Worm (Caenorhabditis elegans) whole organism, early embryonic: Measurements from ENCODE around the gene ttr-3.

Source experiments
- B0310.2 ChIP-seq: sonication (generic microtip); optimal IDR thresholded peaks from 2 replicates; lab custom pipeline; 2016; ENCODE audit warnings: mild to moderate bottlenecking, missing genetic modification characterization, missing compliant biosample characterization
- F13C5.2 ChIP-seq: sonication (generic microtip); optimal IDR thresholded peaks from 2 replicates; lab custom pipeline; 2017; ENCODE audit warnings: mild to moderate bottlenecking, missing genetic modification characterization, inconsistent platforms, missing compliant biosample characterization
- aly-1 ChIP-seq: sonication (generic microtip); optimal IDR thresholded peaks from 2 replicates; lab custom pipeline; 2016; ENCODE audit warnings: missing genetic modification characterization, missing compliant biosample characterization
- ama-1 ChIP-seq: fragments of 150-350 bp; optimal IDR thresholded peaks from 2 replicates; lab custom pipeline; 2014
- ceh-13 ChIP-seq: fragments of 200-800 bp; sonication (Bioruptor generic); optimal IDR thresholded peaks from 2 replicates; lab custom pipeline; 2018; ENCODE audit warnings: mild to moderate bottlenecking, missing genetic modification characterization, missing compliant biosample characterization
- ceh-36 ChIP-seq: sonication (generic microtip); optimal IDR thresholded peaks from 2 replicates; lab custom pipeline; 2016; ENCODE audit warnings: missing genetic modification characterization, inconsistent platforms, missing compliant biosample characterization
- ets-7 ChIP-seq: sonication (generic microtip); optimal IDR thresholded peaks from 2 replicates; lab custom pipeline; 2016; ENCODE audit warnings: missing genotype, missing genetic modification characterization, missing compliant biosample characterization
- flt-1 ChIP-seq: fragments of 200-800 bp; sonication (Bioruptor generic); IDR thresholded peaks from 2 replicates; pipeline ENCODE4 v1.3.6; 2022; ENCODE audit warnings: missing genetic modification characterization, missing compliant biosample characterization
- hmbx-1 ChIP-seq: sonication (generic microtip); optimal IDR thresholded peaks from 2 replicates; lab custom pipeline; 2016; ENCODE audit warnings: mild to moderate bottlenecking, missing genetic modification characterization, missing compliant biosample characterization
- hmg-4 ChIP-seq: fragments of 200-800 bp; sonication (Bioruptor generic); optimal IDR thresholded peaks from 2 replicates; lab custom pipeline; 2018; ENCODE audit warnings: mild to moderate bottlenecking, missing genetic modification characterization, missing compliant biosample characterization
- hnd-1 ChIP-seq: sonication (generic microtip); optimal IDR thresholded peaks from 2 replicates; lab custom pipeline; 2016; ENCODE audit warnings: missing genetic modification characterization, missing compliant biosample characterization
- pes-1 ChIP-seq: fragments of 200-800 bp; sonication (Bioruptor generic); IDR thresholded peaks from 2 replicates; pipeline ENCODE4 v1.3.6; 2022; ENCODE audit warnings: missing genetic modification reagents, missing genetic modification characterization, missing compliant biosample characterization
- scrt-1 ChIP-seq: fragments of 200-800 bp; sonication (Bioruptor generic); IDR thresholded peaks from 2 replicates; pipeline ENCODE4 v1.3.6; 2022; ENCODE audit warnings: missing genetic modification characterization, missing compliant biosample characterization
- sea-1 ChIP-seq: fragments of 200-800 bp; sonication (Bioruptor generic); conservative IDR thresholded peaks from 2 replicates; pipeline ENCODE4 v1.3.6; 2022; ENCODE audit warnings: missing genetic modification characterization, missing compliant biosample characterization
- tbx-11 ChIP-seq: fragments of 200-800 bp; sonication (Bioruptor generic); IDR thresholded peaks from 2 replicates; pipeline ENCODE4 v1.3.6; 2022; ENCODE audit warnings: missing genetic modification characterization, missing compliant biosample characterization
- tbx-37 ChIP-seq: fragments of 200-800 bp; sonication (Bioruptor generic); conservative IDR thresholded peaks from 2 replicates; pipeline ENCODE4 v1.3.6; 2022; ENCODE audit warnings: missing genetic modification reagents, missing genetic modification characterization, missing compliant biosample characterization
- tra-4 ChIP-seq: sonication (generic microtip); optimal IDR thresholded peaks from 2 replicates; lab custom pipeline; 2017; ENCODE audit warnings: missing genetic modification characterization, missing compliant biosample characterization

Gene ttr-3

DNA sequence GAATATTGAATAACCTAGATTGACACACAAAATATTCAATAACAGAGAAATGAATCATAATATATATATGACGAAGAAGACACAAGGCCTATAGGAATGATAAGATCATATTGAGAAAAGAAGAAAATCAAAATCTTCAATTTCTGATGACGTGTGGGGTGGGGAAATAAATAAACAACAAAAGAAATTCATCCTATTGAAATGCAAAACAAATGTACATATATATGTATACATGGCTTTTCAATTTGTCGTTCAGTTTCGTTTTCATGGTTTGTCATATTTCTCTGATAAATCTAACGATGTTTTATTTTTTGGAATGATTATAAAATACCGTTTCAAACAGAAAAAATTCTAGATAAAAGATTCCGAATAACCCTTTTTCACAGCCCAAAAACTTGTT is at the start of gene ttr-3:
TSS of gene ttr-3 (minus strand) at position 101 of the 400 bp plus-strand sequence.
- TF ChIP-seq B0310.2 (tag; lab: Kevin White, UChicago) (no peak), tbx-37 (GFP tag; lab: Robert Waterston, UW) (no peak), hmg-4 (GFP tag; lab: Kevin White, UChicago) (no peak), hmbx-1 (tag; lab: Kevin White, UChicago) (no peak)

- no peak for TF ChIP-seq tra-4
- no peak for TF ChIP-seq flt-1 (GFP tag; lab: Robert Waterston, UW)
- no peak for TF ChIP-seq hmbx-1 (tag; lab: Kevin White, UChicago)
- TF ChIP-seq B0310.2 (tag; lab: Kevin White, UChicago) = no peak
- TF ChIP-seq ama-1 = no peak
- TF ChIP-seq scrt-1 (GFP tag; lab: Robert Waterston, UW) = no peak
- TF ChIP-seq ceh-13 (GFP tag; lab: Kevin White, UChicago) = no peak
- TF ChIP-seq ceh-36 (tag; lab: Kevin White, UChicago) = no peak
Observed at ce11 chrIII:9973765-9974164, 47.2 kb upstream of the ttr-3 start, which contains the start of gene R10E12.2. R10E12.2 (minus strand) TSS chrIII:9973865.

DNA sequence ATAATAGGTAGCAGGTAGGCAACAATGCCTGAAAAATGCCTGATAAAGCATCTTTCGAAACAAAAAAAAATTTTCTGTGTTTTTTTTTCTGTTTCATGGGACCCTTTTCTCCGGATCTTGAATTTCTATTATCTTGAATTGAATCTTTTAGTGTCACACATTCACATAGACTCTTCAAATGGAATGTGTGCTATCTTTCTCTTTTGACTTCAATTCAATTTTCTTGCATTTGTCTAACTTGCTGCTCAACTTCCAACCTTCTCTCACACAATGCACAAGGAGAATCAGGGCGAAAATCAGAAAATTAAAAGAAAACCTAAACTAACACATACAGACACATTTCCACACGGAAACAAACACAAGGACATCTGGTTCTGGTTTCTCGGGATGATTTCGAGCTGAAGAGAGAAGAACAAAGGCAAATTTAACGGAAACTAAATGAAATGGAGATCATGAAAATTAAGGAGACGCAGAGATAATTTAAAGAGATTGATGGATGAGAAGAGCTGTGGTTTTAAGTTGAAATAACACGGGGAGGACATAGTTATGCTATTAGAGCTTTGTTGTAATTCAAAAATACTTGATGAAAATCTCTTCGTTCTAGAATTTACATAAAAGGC is 45.8 kb upstream of the ttr-3 start:
- TF ChIP-seq hmg-4 (GFP tag; lab: Kevin White, UChicago) (no peak), ceh-36 (tag; lab: Kevin White, UChicago) (no peak), flt-1 (GFP tag; lab: Robert Waterston, UW) (no peak), hmbx-1 (tag; lab: Kevin White, UChicago) (no peak), hnd-1 (tag; lab: Kevin White, UChicago) (no peak), sea-1 (GFP tag; lab: Robert Waterston, UW) (no peak), B0310.2 (tag; lab: Kevin White, UChicago) (no peak), F13C5.2 (tag; lab: Kevin White, UChicago) (no peak), ceh-13 (GFP tag; lab: Kevin White, UChicago) (no peak), scrt-1 (GFP tag; lab: Robert Waterston, UW) (no peak), tbx-11 (GFP tag; lab: Robert Waterston, UW) (no peak), ets-7 (no peak), aly-1 (tag; lab: Kevin White, UChicago) (no peak), tra-4 (no peak), pes-1 (GFP tag; lab: Robert Waterston, UW) (no peak), tbx-37 (GFP tag; lab: Robert Waterston, UW) (no peak), ama-1 (no peak)

DNA sequence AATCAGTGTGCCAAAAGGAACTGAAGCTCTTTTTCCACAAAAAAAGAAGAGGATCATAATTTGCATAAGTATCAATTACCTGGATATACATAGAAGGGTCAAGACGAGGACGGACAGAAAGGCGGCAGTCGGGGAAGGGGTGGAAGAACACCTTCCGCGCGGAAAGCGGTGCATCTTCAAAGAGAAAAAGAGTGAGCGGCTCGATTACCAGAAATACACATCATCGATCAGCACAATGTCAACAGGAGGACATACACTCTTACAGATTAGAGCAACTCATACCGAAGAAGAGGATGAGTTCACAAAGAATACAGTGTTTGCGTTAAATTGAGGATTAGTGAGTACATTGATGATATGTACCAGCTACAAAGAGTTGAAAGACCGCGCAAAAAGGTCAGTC is 42.8 kb upstream of the ttr-3 start:
- TF ChIP-seq hmg-4 (GFP tag; lab: Kevin White, UChicago) = peak; percentile 43
- TF ChIP-seq tbx-37 (GFP tag; lab: Robert Waterston, UW) = no peak

DNA sequence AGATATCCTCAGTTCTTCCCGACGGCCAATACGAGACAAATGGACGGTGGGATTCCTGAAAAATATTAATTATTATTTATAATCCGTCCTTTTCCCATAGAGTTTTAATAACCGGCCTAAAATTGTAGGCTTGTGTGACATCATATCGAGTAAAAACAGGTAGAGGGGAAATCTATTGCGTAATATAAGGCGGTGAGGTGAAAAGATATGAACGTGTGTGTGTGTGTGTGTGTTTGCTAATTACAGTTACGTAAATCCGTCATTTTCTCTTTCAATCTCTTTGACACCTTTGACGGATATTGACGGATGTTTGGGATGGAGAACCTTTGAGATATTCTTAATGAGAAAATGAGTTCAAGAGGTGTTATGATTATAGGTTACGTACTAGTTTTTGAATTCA is 38.9 kb upstream of the ttr-3 start:
- no peak for TF ChIP-seq tbx-37 (GFP tag; lab: Robert Waterston, UW)
- TF ChIP-seq pes-1 (GFP tag; lab: Robert Waterston, UW) = 0 out of 2 replicates have a peak, but pooled peaks have one; percentile 15
- TF ChIP-seq flt-1 (GFP tag; lab: Robert Waterston, UW) = no peak
- TF ChIP-seq ceh-36 (tag; lab: Kevin White, UChicago) = peak; percentile 58

ce11 chrIII:9964416-9964815 is 37.9 kb upstream of the ttr-3 start:
- no peak for TF ChIP-seq ceh-36 (tag; lab: Kevin White, UChicago)
- no peak for TF ChIP-seq hmg-4 (GFP tag; lab: Kevin White, UChicago)
- TF ChIP-seq F13C5.2 (tag; lab: Kevin White, UChicago) = no peak
- no peak for TF ChIP-seq B0310.2 (tag; lab: Kevin White, UChicago)
- no peak for TF ChIP-seq sea-1 (GFP tag; lab: Robert Waterston, UW)
- TF ChIP-seq pes-1 (GFP tag; lab: Robert Waterston, UW) = no peak
- TF ChIP-seq ama-1 = no peak
- no peak for TF ChIP-seq tra-4
- TF ChIP-seq aly-1 (tag; lab: Kevin White, UChicago) = no peak
- TF ChIP-seq tbx-11 (GFP tag; lab: Robert Waterston, UW) = no peak
- TF ChIP-seq tbx-37 (GFP tag; lab: Robert Waterston, UW) = no peak
- TF ChIP-seq ceh-13 (GFP tag; lab: Kevin White, UChicago) = no peak

DNA sequence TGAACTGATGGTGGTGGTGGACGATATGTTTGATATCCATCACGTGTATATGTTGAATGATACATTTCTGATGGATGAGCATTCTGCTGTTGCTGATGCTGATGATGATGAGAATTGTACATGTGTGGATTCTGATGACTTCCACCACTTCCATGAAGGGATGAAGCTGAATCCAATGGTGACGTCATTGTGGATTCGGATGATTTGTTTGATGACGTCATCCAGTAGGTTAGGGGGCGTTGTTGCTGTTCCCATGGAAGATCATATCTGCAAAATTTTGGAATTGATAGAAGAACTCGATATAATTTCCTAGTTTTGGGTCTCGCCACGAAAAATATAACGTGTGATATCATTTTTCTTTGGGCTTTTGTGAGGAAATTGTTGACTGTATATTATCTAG is 36.9 kb upstream of the ttr-3 start:
- TF ChIP-seq tbx-37 (GFP tag; lab: Robert Waterston, UW) (no peak), B0310.2 (tag; lab: Kevin White, UChicago) (no peak), ama-1 (no peak), sea-1 (GFP tag; lab: Robert Waterston, UW) (no peak), aly-1 (tag; lab: Kevin White, UChicago) (no peak), ceh-13 (GFP tag; lab: Kevin White, UChicago) (no peak), hmbx-1 (tag; lab: Kevin White, UChicago) (no peak), F13C5.2 (tag; lab: Kevin White, UChicago) (no peak), flt-1 (GFP tag; lab: Robert Waterston, UW) (no peak), scrt-1 (GFP tag; lab: Robert Waterston, UW) (no peak), ets-7 (no peak), ceh-36 (tag; lab: Kevin White, UChicago) (no peak), hmg-4 (GFP tag; lab: Kevin White, UChicago) (no peak), tra-4 (no peak)
